Fruit fly (Drosophila melanogaster): Measurements from ENCODE around the gene CG13051.

CG13051 gene

DNA sequence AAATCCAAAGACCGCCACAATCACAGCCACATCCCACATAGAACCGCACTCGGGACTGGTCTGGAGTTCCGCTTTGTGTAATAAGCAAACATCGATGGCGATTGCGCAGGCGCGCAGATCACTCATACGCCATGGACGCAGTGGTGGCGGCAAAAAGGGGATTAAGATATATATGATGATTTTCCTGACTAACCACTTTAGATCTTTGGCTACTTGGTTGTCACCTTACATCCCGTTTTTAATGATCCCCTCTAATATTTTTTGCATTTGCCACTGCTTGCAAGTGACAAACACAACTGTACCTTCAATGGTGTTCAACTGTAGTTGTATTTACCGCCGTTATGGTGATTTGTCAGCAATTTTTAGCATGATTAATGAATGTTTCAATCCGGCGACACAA is 45.1 kb upstream of the CG13051 start (continued):
- no peak for TF ChIP-seq CG3995 (GFP tag; optimal IDR thresholded peaks at IDR 0.05)
- TF ChIP-seq sisA (GFP tag; IDR thresholded peaks at IDR 0.05) = peak; percentile 21; the same call in 1 of the 2 replicates
- TF ChIP-seq cwo (GFP tag; optimal IDR thresholded peaks at IDR 0.05) = peak; percentile 9
- TF ChIP-seq ato (GFP tag; IDR thresholded peaks at IDR 0.05; ENCODE audit: partially characterized antibody) = no peak
- TF ChIP-seq CG6791 (GFP tag; IDR thresholded peaks at IDR 0.05; ENCODE audit: partially characterized antibody) = no peak
- no peak for TF ChIP-seq hkb (optimal IDR thresholded peaks at IDR 0.05)
- 0 out of 2 replicates have a peak, but pooled peaks have one; percentile 31 for TF ChIP-seq hkb (GFP tag; IDR thresholded peaks at IDR 0.05)
- TF ChIP-seq Taf1 (GFP tag; IDR thresholded peaks at IDR 0.05) = no peak
- peak; percentile 49 for TF ChIP-seq CG11247 (GFP tag; IDR thresholded peaks at IDR 0.05)
- no peak for TF ChIP-seq E2f2 (GFP tag; IDR thresholded peaks at IDR 0.05)
- TF ChIP-seq sqz (GFP tag; optimal IDR thresholded peaks at IDR 0.05) = no peak
- peak; percentile 37; the same call in 1 of the 2 replicates for TF ChIP-seq CG14014 (GFP tag; IDR thresholded peaks at IDR 0.05)
- TF ChIP-seq Oli (tag; optimal IDR thresholded peaks at IDR 0.05) = no peak
- no peak for TF ChIP-seq Hey (tag; optimal IDR thresholded peaks at IDR 0.05)
- TF ChIP-seq croc (GFP tag; conservative IDR thresholded peaks at IDR 0.05) = no peak
- TF ChIP-seq hth (optimal IDR thresholded peaks at IDR 0.05) = no peak
- TF ChIP-seq Pdp1 (GFP tag; optimal IDR thresholded peaks at IDR 0.05) = no peak
- TF ChIP-seq CG2199 (GFP tag; IDR thresholded peaks at IDR 0.05) = no peak
- TF ChIP-seq zf30C (GFP tag; optimal IDR thresholded peaks at IDR 0.05) = no peak
- no peak for TF ChIP-seq dan (GFP tag; IDR thresholded peaks at IDR 0.05)
- TF ChIP-seq CG2120 (GFP tag; optimal IDR thresholded peaks at IDR 0.05) = peak; percentile 67
- no peak for TF ChIP-seq CG11398 (GFP tag; optimal IDR thresholded peaks at IDR 0.05)
- no peak for TF ChIP-seq Fer2 (tag; optimal IDR thresholded peaks at IDR 0.05)
- TF ChIP-seq Antp (GFP tag; optimal IDR thresholded peaks at IDR 0.05) = peak; percentile 5
- no peak for TF ChIP-seq pum (GFP tag; optimal IDR thresholded peaks at IDR 0.05)
- no peak for TF ChIP-seq chm (GFP tag; IDR thresholded peaks at IDR 0.05)
- peak; percentile 86 for TF ChIP-seq Med (GFP tag)
- TF ChIP-seq Optix (GFP tag; IDR thresholded peaks at IDR 0.05) = no peak
- peak; percentile 46; the same call in 1 of the 2 replicates for TF ChIP-seq sob (GFP tag; IDR thresholded peaks at IDR 0.05)
- no peak for TF ChIP-seq Ets97D (GFP tag; optimal IDR thresholded peaks at IDR 0.05)
- TF ChIP-seq CG2678 (tag; optimal IDR thresholded peaks at IDR 0.05) = no peak
- TF ChIP-seq Nf-YC (tag; optimal IDR thresholded peaks at IDR 0.05) = no peak
- TF ChIP-seq CG12744 (GFP tag; optimal IDR thresholded peaks at IDR 0.05) = no peak
- no peak for TF ChIP-seq CG7556 (GFP tag; optimal IDR thresholded peaks at IDR 0.05)
- TF ChIP-seq Dip3 (GFP tag; optimal IDR thresholded peaks at IDR 0.05) = peak; percentile 5
- no peak for TF ChIP-seq prd (optimal IDR thresholded peaks at IDR 0.05)
- TF ChIP-seq prd (GFP tag; IDR thresholded peaks at IDR 0.05) = no peak
- TF ChIP-seq CG16779 (GFP tag; IDR thresholded peaks at IDR 0.05) = no peak
- TF ChIP-seq nau (GFP tag; optimal IDR thresholded peaks at IDR 0.05) = no peak
- TF ChIP-seq otp (GFP tag; IDR thresholded peaks at IDR 0.05) = no peak
- no peak for TF ChIP-seq ash1 (GFP tag; optimal IDR thresholded peaks at IDR 0.05)
- TF ChIP-seq CG12769 (tag; optimal IDR thresholded peaks at IDR 0.05) = peak; percentile 54
- TF ChIP-seq Rfx (GFP tag; IDR thresholded peaks at IDR 0.05) = peak; percentile 71
- peak; percentile 23 for TF ChIP-seq CG15514 (GFP tag; optimal IDR thresholded peaks at IDR 0.05)
- no peak for TF ChIP-seq seq (GFP tag; IDR thresholded peaks at IDR 0.05)
- TF ChIP-seq CG2129 (GFP tag; IDR thresholded peaks at IDR 0.05; ENCODE audit: partially characterized antibody) = no peak
- no peak for TF ChIP-seq Max (GFP tag; optimal IDR thresholded peaks at IDR 0.05)
- no peak for TF ChIP-seq CG12071 (GFP tag; optimal IDR thresholded peaks at IDR 0.05)
- TF ChIP-seq CG17912 (GFP tag; optimal IDR thresholded peaks at IDR 0.05) = no peak
- no peak for TF ChIP-seq sr (GFP tag; IDR thresholded peaks at IDR 0.05)
- no peak for TF ChIP-seq CG11093 (GFP tag; IDR thresholded peaks at IDR 0.05)
- no peak for TF ChIP-seq MESR4 (GFP tag; optimal IDR thresholded peaks at IDR 0.05)
- no peak for TF ChIP-seq dmrt11E (tag; optimal IDR thresholded peaks at IDR 0.05)

Data from whole organism, embryonic.